Fruit fly (Drosophila melanogaster) whole organism, embryonic: ENCODE measurements around the gene CG17777.

Experiments used
- Ada2b ChIP-seq: fragments of 200-800 bp; sonication (Bioruptor generic); IDR thresholded peaks from 2 replicates; pipeline ENCODE4 v1.3.6; 2022; ENCODE audit warnings: missing biosample characterization, missing genetic modification characterization
- Adf1 ChIP-seq: fragments of 200-800 bp; sonication (Bioruptor generic); IDR thresholded peaks from 2 replicates; pipeline ENCODE4 v1.3.6; 2022; ENCODE audit warnings: missing biosample characterization, missing genetic modification characterization
- Asciz ChIP-seq: fragments of 200-800 bp; sonication (Bioruptor generic); optimal IDR thresholded peaks from 2 replicates; lab custom pipeline; 2017; ENCODE audit warnings: missing biosample characterization, mild to moderate bottlenecking, missing genetic modification characterization, missing genetic modification reagents
- Awh ChIP-seq: fragments of 200-800 bp; sonication (Bioruptor generic); IDR thresholded peaks from 2 replicates; pipeline ENCODE4, ENCODE4 v1.3.6; 2022; ENCODE audit warnings: missing biosample characterization, missing genetic modification characterization
- CG10431 ChIP-seq: fragments of 200-800 bp; sonication (Bioruptor generic); optimal IDR thresholded peaks from 3 replicates; lab custom pipeline; 2018; ENCODE audit warnings: missing biosample characterization, mild to moderate bottlenecking, missing genetic modification characterization
- CG10979 ChIP-seq: fragments of 200-800 bp; sonication (Bioruptor generic); optimal IDR thresholded peaks from 2 replicates; lab custom pipeline; 2018; ENCODE audit warnings: missing biosample characterization, mild to moderate bottlenecking, missing genetic modification characterization, moderate library complexity
- CG14667 ChIP-seq: fragments of 200-800 bp; sonication (Bioruptor generic); IDR thresholded peaks from 2 replicates; pipeline ENCODE4 v1.3.6; 2022; ENCODE audit warnings: missing biosample characterization, missing genetic modification characterization
- CG15011 ChIP-seq: fragments of 200-800 bp; sonication (Bioruptor generic); optimal IDR thresholded peaks from 3 replicates; lab custom pipeline; 2018; ENCODE audit warnings: missing biosample characterization, mild to moderate bottlenecking, missing genetic modification characterization
- CG15514 ChIP-seq: fragments of 200-800 bp; sonication (Bioruptor generic); optimal IDR thresholded peaks from 3 replicates; lab custom pipeline; 2017; ENCODE audit warnings: missing biosample characterization, missing genetic modification characterization, mild to moderate bottlenecking, moderate library complexity, missing genetic modification reagents
- CG17328 ChIP-seq: fragments of 200-800 bp; sonication (Bioruptor generic); IDR thresholded peaks from 2 replicates; pipeline ENCODE4 v1.3.6; 2022; ENCODE audit warnings: missing biosample characterization, missing genetic modification characterization
- CG1832 ChIP-seq: fragments of 200-800 bp; sonication (Bioruptor generic); optimal IDR thresholded peaks from 2 replicates; lab custom pipeline; 2017; ENCODE audit warnings: missing biosample characterization, mild to moderate bottlenecking, missing genetic modification characterization, inconsistent platforms
- CG2678 ChIP-seq: fragments of 200-800 bp; sonication (Bioruptor generic); optimal IDR thresholded peaks from 3 replicates; lab custom pipeline; 2019; ENCODE audit warnings: missing biosample characterization, mild to moderate bottlenecking, missing genetic modification characterization, moderate library complexity
- CG42726 ChIP-seq: fragments of 200-800 bp; sonication (Bioruptor generic); IDR thresholded peaks from 2 replicates; pipeline ENCODE4 v1.3.6; 2022; ENCODE audit warnings: missing biosample characterization, missing genetic modification characterization; ENCODE audit not compliant: partially characterized antibody
- CG4424 ChIP-seq: fragments of 200-800 bp; sonication (Bioruptor generic); optimal IDR thresholded peaks from 3 replicates; lab custom pipeline; 2016; ENCODE audit warnings: missing biosample characterization, missing genetic modification characterization
- CG4730 ChIP-seq: fragments of 200-800 bp; sonication (Bioruptor generic); IDR thresholded peaks from 2 replicates; pipeline ENCODE4 v1.3.6; 2022; ENCODE audit warnings: missing biosample characterization, missing genetic modification characterization
- CG5953 ChIP-seq: fragments of 200-800 bp; sonication (Bioruptor generic); IDR thresholded peaks from 2 replicates; pipeline ENCODE4 v1.3.6; 2022; ENCODE audit warnings: missing biosample characterization, missing genetic modification characterization
- CG6272 ChIP-seq: fragments of 200-800 bp; sonication (Bioruptor generic); IDR thresholded peaks from 2 replicates; pipeline ENCODE4 v1.3.6; 2022; ENCODE audit warnings: missing biosample characterization, missing genetic modification characterization
- CG8089 ChIP-seq: fragments of 200-800 bp; sonication (Bioruptor generic); optimal IDR thresholded peaks from 3 replicates; lab custom pipeline; 2016; ENCODE audit warnings: missing biosample characterization, missing genetic modification characterization
- CG9876 ChIP-seq: fragments of 200-800 bp; sonication (Bioruptor generic); optimal IDR thresholded peaks from 2 replicates; lab custom pipeline; 2016; ENCODE audit warnings: missing biosample characterization, missing genetic modification characterization
- Doc2 ChIP-seq: fragments of 200-800 bp; sonication (Bioruptor generic); IDR thresholded peaks from 2 replicates; pipeline ENCODE4 v1.3.6; 2022; ENCODE audit warnings: missing biosample characterization, missing genetic modification characterization
- Ets65A ChIP-seq: fragments of 200-800 bp; sonication (Bioruptor generic); peaks from one replicate; lab custom pipeline; 2016; ENCODE audit warnings: missing biosample characterization, missing genetic modification characterization
- H2.0 ChIP-seq: fragments of 200-800 bp; sonication (Bioruptor generic); IDR thresholded peaks from 2 replicates; pipeline ENCODE4 v1.3.6; 2022; ENCODE audit warnings: missing biosample characterization, missing genetic modification characterization
- Hey ChIP-seq: fragments of 200-800 bp; sonication (Bioruptor generic); optimal IDR thresholded peaks from 3 replicates; lab custom pipeline; 2018; ENCODE audit warnings: missing biosample characterization, mild to moderate bottlenecking, missing genetic modification characterization
- Hmx ChIP-seq: fragments of 200-800 bp; sonication (Bioruptor generic); optimal IDR thresholded peaks from 2 replicates; lab custom pipeline; 2016; ENCODE audit warnings: missing biosample characterization, missing genetic modification characterization
- Hr39 ChIP-seq: fragments of >200 bp; optimal IDR thresholded peaks from 2 replicates; lab custom pipeline; 2017
- Lhr ChIP-seq: fragments of 200-800 bp; sonication (Bioruptor generic); optimal IDR thresholded peaks from 3 replicates; lab custom pipeline; 2017; ENCODE audit warnings: mild to moderate bottlenecking, missing biosample characterization, missing genetic modification reagents, missing genetic modification characterization
- MTF-1 ChIP-seq: fragments of 200-800 bp; sonication (Bioruptor generic); optimal IDR thresholded peaks from 2 replicates; lab custom pipeline; 2018; ENCODE audit warnings: missing biosample characterization, mild to moderate bottlenecking, missing genetic modification characterization, borderline replicate concordance
- NC2β ChIP-seq: fragments of 200-800 bp; sonication (Bioruptor generic); optimal IDR thresholded peaks from 2 replicates; lab custom pipeline; 2016; ENCODE audit warnings: missing biosample characterization, missing genetic modification characterization
- Nf-YB ChIP-seq: fragments of 200-800 bp; sonication (Bioruptor generic); optimal IDR thresholded peaks from 3 replicates; lab custom pipeline; 2019; ENCODE audit warnings: missing biosample characterization, mild to moderate bottlenecking, missing genetic modification characterization, moderate library complexity
- Nf-YC ChIP-seq: fragments of 200-800 bp; optimal IDR thresholded peaks from 3 replicates; lab custom pipeline; 2019; ENCODE audit warnings: missing biosample characterization, mild to moderate bottlenecking, missing genetic modification characterization, moderate library complexity
- Tbp ChIP-seq: fragments of >200 bp; optimal IDR thresholded peaks from 2 replicates; lab custom pipeline; 2018; ENCODE audit warnings: missing biosample characterization, missing genetic modification characterization
- Trl ChIP-seq, 3 experiments: fragments of >200 bp in 2 of 3; fragments of 200-800 bp in 1 of 3; sonication (Bioruptor generic) in 1 of 3; optimal IDR thresholded peaks; 2 replicates in 1 of 3; 3 replicates in 2 of 3; lab custom pipeline; 2016 to 2017; ENCODE audit warnings: missing biosample characterization in 1 of 3, missing genetic modification characterization in 1 of 3
- YL-1 ChIP-seq: fragments of 200-800 bp; sonication (Bioruptor generic); optimal IDR thresholded peaks from 3 replicates; lab custom pipeline; 2017; ENCODE audit warnings: missing biosample characterization, mild to moderate bottlenecking, missing genetic modification characterization
- abd-A ChIP-seq: fragments of 200-800 bp; sonication (Bioruptor generic); optimal IDR thresholded peaks from 3 replicates; lab custom pipeline; 2019; ENCODE audit warnings: missing biosample characterization, mild to moderate bottlenecking, missing genetic modification characterization, moderate library complexity
- cad ChIP-seq: fragments of >200 bp; optimal IDR thresholded peaks from 2 replicates; lab custom pipeline; 2017; ENCODE audit warnings: missing biosample characterization, missing genetic modification characterization
- corto ChIP-seq: fragments of 200-800 bp; sonication (Bioruptor generic); optimal IDR thresholded peaks from 2 replicates; lab custom pipeline; 2016; ENCODE audit warnings: missing biosample characterization, mild to moderate bottlenecking, missing genetic modification characterization, moderate library complexity
- fd102C ChIP-seq: fragments of 200-800 bp; sonication (Bioruptor generic); optimal IDR thresholded peaks from 2 replicates; lab custom pipeline; 2018; ENCODE audit warnings: missing biosample characterization, mild to moderate bottlenecking, missing genetic modification characterization, moderate library complexity
- ftz-f1 ChIP-seq: fragments of 200-800 bp; sonication (Bioruptor generic); optimal IDR thresholded peaks from 2 replicates; lab custom pipeline; 2016; ENCODE audit warnings: missing biosample characterization, missing genetic modification characterization
- gem ChIP-seq: fragments of 200-800 bp; sonication (Bioruptor generic); optimal IDR thresholded peaks from 2 replicates; lab custom pipeline; 2019; ENCODE audit warnings: missing biosample characterization, mild to moderate bottlenecking, missing genetic modification characterization, moderate library complexity
- nerfin-2 ChIP-seq: fragments of 200-800 bp; sonication (Bioruptor generic); IDR thresholded peaks from 2 replicates; pipeline ENCODE4 v1.3.6; 2022; ENCODE audit warnings: missing biosample characterization, missing genetic modification characterization; ENCODE audit not compliant: partially characterized antibody
- pfk ChIP-seq: fragments of 200-800 bp; sonication (Bioruptor generic); optimal IDR thresholded peaks from 2 replicates; lab custom pipeline; 2018; ENCODE audit warnings: missing biosample characterization, mild to moderate bottlenecking, missing genetic modification characterization, moderate library complexity
- rib ChIP-seq: fragments of 200-800 bp; sonication (Bioruptor generic); IDR thresholded peaks from 2 replicates; pipeline ENCODE4 v1.3.6; 2022; ENCODE audit warnings: missing biosample characterization, missing genetic modification characterization
- run ChIP-seq: fragments of 200-800 bp; sonication (Bioruptor generic); optimal IDR thresholded peaks from 3 replicates; lab custom pipeline; 2018; ENCODE audit warnings: missing biosample characterization, mild to moderate bottlenecking, missing genetic modification characterization
- seq ChIP-seq: fragments of 200-800 bp; sonication (Bioruptor generic); IDR thresholded peaks from 2 replicates; pipeline ENCODE4 v1.3.6; 2022; ENCODE audit warnings: missing biosample characterization, missing genetic modification characterization
- sisA ChIP-seq: fragments of 200-800 bp; sonication (Bioruptor generic); IDR thresholded peaks from 2 replicates; pipeline ENCODE4 v1.3.6; 2022; ENCODE audit warnings: missing biosample characterization, missing genetic modification characterization
- sug ChIP-seq: fragments of 200-800 bp; optimal IDR thresholded peaks from 2 replicates; lab custom pipeline; 2019; ENCODE audit warnings: missing biosample characterization, mild to moderate bottlenecking, missing genetic modification characterization, moderate library complexity
- wek ChIP-seq: fragments of 200-800 bp; sonication (Bioruptor generic); optimal IDR thresholded peaks from 3 replicates; lab custom pipeline; 2018; ENCODE audit warnings: missing biosample characterization, mild to moderate bottlenecking, missing genetic modification characterization, moderate library complexity
- zfh1 ChIP-seq: fragments of 200-800 bp; sonication (Bioruptor generic); IDR thresholded peaks from 3 replicates; pipeline ENCODE4 v1.3.6; 2022; ENCODE audit warnings: missing biosample characterization, missing genetic modification characterization

The CG17777 gene

dm6 chrX:2142275-2142934, 44.2 kb upstream of the CG17777 start (continued):
- no peak for TF ChIP-seq H2.0 (GFP tag; lab: Robert Waterston, UW)
- TF ChIP-seq CG5953 (GFP tag; lab: Robert Waterston, UW) = no peak
- no peak for TF ChIP-seq Awh (GFP tag; lab: Robert Waterston, UW)
- no peak for TF ChIP-seq fd102C (GFP tag; lab: Kevin White, UChicago)
- no peak for TF ChIP-seq gem (tag; lab: Kevin White, UChicago)
- no peak for TF ChIP-seq Asciz
- peak; percentile 95 for TF ChIP-seq cad (GFP tag; lab: Kevin White, UChicago)
- TF ChIP-seq CG14667 (GFP tag; lab: Robert Waterston, UW) = no peak
- no peak for TF ChIP-seq sisA (GFP tag; lab: Robert Waterston, UW)
- no peak for TF ChIP-seq Hr39 (lab: Kevin White, UChicago)
- TF ChIP-seq Hey (tag; lab: Kevin White, UChicago) = peak; percentile 56
- TF ChIP-seq sug = peak; percentile 60
- TF ChIP-seq Tbp (GFP tag; lab: Kevin White, UChicago) = no peak
- TF ChIP-seq Adf1 = no peak
- TF ChIP-seq CG4424 (GFP tag; lab: Kevin White, UChicago) = no peak
- no peak for TF ChIP-seq Lhr
- TF ChIP-seq Ada2b (GFP tag; lab: Robert Waterston, UW) = peak; percentile 1; the same call in 1 of the 2 replicates

dm6 chrX:2142935-2143312, 43.7 kb upstream of the CG17777 start:
- TF ChIP-seq Nf-YB (GFP tag; lab: Kevin White, UChicago) (peak; percentile 94), gem (tag; lab: Kevin White, UChicago) (no peak), CG17328 (GFP tag; lab: Robert Waterston, UW) (no peak), Nf-YC (tag; lab: Kevin White, UChicago) (peak; percentile 94), seq (GFP tag; lab: Robert Waterston, UW) (peak; percentile 47; the same call in 1 of the 2 replicates)
- TF ChIP-seq, all 482 proteins: peak for 3

- TF ChIP-seq CG10431 (GFP tag; lab: Kevin White, UChicago) (no peak), CG15514 (GFP tag; lab: Kevin White, UChicago) (peak; percentile 39), Ets65A (GFP tag; lab: Kevin White, UChicago) (peak; percentile 45), abd-A (no peak), ftz-f1 (GFP tag; lab: Kevin White, UChicago) (peak; percentile 63), zfh1 (GFP tag; lab: Robert Waterston, UW) (no peak), pfk (no peak), CG6272 (GFP tag; lab: Robert Waterston, UW) (no peak), CG9876 (GFP tag; lab: Kevin White, UChicago) (no peak), corto (GFP tag; lab: Kevin White, UChicago) (no peak), CG1832 (GFP tag; lab: Kevin White, UChicago) (no peak), NC2β (GFP tag; lab: Kevin White, UChicago) (no peak), CG42726 (no peak), rib (no peak), CG4730 (GFP tag; lab: Robert Waterston, UW) (no peak), run (tag; lab: Kevin White, UChicago) (no peak), CG15011 (no peak), Doc2 (GFP tag; lab: Robert Waterston, UW) (no peak), Hmx (no peak), Trl (optimal IDR thresholded peaks at IDR 0.05; lab: Kevin White, UChicago) (no peak), Trl (GFP tag; optimal IDR thresholded peaks at IDR 0.05; lab: Kevin White, UChicago) (no peak), CG8089 (GFP tag; lab: Kevin White, UChicago) (no peak), MTF-1 (no peak), CG10979 (tag; lab: Kevin White, UChicago) (no peak), wek (no peak), CG2678 (tag; lab: Kevin White, UChicago) (no peak), nerfin-2 (GFP tag; lab: Robert Waterston, UW) (no peak), YL-1 (GFP tag; lab: Kevin White, UChicago) (no peak)
Observed at dm6 chrX:2145114-2145513, 41.5 kb upstream of the CG17777 start, which contains the start of gene Pgd. Pgd (plus strand) TSS chrX:2145136.
